Fruit fly (Drosophila melanogaster) whole organism, embryonic: Measurements from ENCODE around the gene CG33927.

ENCODE experiments used
- Atf-2 ChIP-seq: fragments of 200-800 bp; sonication (Bioruptor generic); optimal IDR thresholded peaks from 2 replicates; lab custom pipeline; 2016; ENCODE audit warnings: missing biosample characterization, missing genetic modification characterization
- Atf3 ChIP-seq: fragments of 200-800 bp; sonication (Bioruptor generic); optimal IDR thresholded peaks from 3 replicates; lab custom pipeline; 2016; ENCODE audit warnings: missing biosample characterization, missing genetic modification characterization
- Bgb ChIP-seq: fragments of 200-800 bp; sonication (Bioruptor generic); IDR thresholded peaks from 2 replicates; pipeline ENCODE4 v1.3.6; 2022; ENCODE audit warnings: missing biosample characterization, missing genetic modification characterization; ENCODE audit not compliant: partially characterized antibody
- CG1024 ChIP-seq: fragments of 200-800 bp; sonication (Bioruptor generic); IDR thresholded peaks from 2 replicates; pipeline ENCODE4 v1.3.6; 2022; ENCODE audit warnings: missing biosample characterization, missing genetic modification characterization
- CG10565 ChIP-seq: fragments of 200-800 bp; sonication (Bioruptor generic); optimal IDR thresholded peaks from 3 replicates; lab custom pipeline; 2016; ENCODE audit warnings: missing biosample characterization, mild to moderate bottlenecking, missing genetic modification characterization
- CG10979 ChIP-seq: fragments of 200-800 bp; sonication (Bioruptor generic); optimal IDR thresholded peaks from 2 replicates; lab custom pipeline; 2018; ENCODE audit warnings: missing biosample characterization, mild to moderate bottlenecking, missing genetic modification characterization, moderate library complexity
- CG11504 ChIP-seq: fragments of 200-800 bp; sonication (Bioruptor generic); optimal IDR thresholded peaks from 3 replicates; lab custom pipeline; 2019; ENCODE audit warnings: missing biosample characterization, mild to moderate bottlenecking, missing genetic modification characterization, moderate library complexity
- CG13424 ChIP-seq: fragments of 200-800 bp; sonication (Bioruptor generic); optimal IDR thresholded peaks from 2 replicates; lab custom pipeline; 2019; ENCODE audit warnings: missing biosample characterization, mild to moderate bottlenecking, missing genetic modification characterization, moderate library complexity
- CG13624 ChIP-seq: fragments of 200-800 bp; sonication (Bioruptor generic); optimal IDR thresholded peaks from 2 replicates; lab custom pipeline; 2016; ENCODE audit warnings: missing biosample characterization, missing genetic modification characterization
- CG13775 ChIP-seq: fragments of 200-800 bp; sonication (Bioruptor generic); optimal IDR thresholded peaks from 3 replicates; lab custom pipeline; 2017; ENCODE audit warnings: missing biosample characterization, mild to moderate bottlenecking, missing genetic modification characterization
- CG13894 ChIP-seq: fragments of 200-800 bp; sonication (Bioruptor generic); optimal IDR thresholded peaks from 3 replicates; lab custom pipeline; 2018; ENCODE audit warnings: missing biosample characterization, mild to moderate bottlenecking, missing genetic modification characterization, moderate library complexity
- CG17359 ChIP-seq: fragments of 200-800 bp; sonication (Bioruptor generic); optimal IDR thresholded peaks from 3 replicates; lab custom pipeline; 2018; ENCODE audit warnings: missing biosample characterization, mild to moderate bottlenecking, missing genetic modification characterization, moderate library complexity
- CG18262 ChIP-seq: fragments of 200-800 bp; optimal IDR thresholded peaks from 3 replicates; lab custom pipeline; 2019; ENCODE audit warnings: missing biosample characterization, mild to moderate bottlenecking, missing genetic modification characterization, moderate library complexity
- CG18764 ChIP-seq: fragments of 200-800 bp; sonication (Bioruptor generic); optimal IDR thresholded peaks from 3 replicates; lab custom pipeline; 2016; ENCODE audit warnings: missing biosample characterization, missing genetic modification characterization
- CG2202 ChIP-seq: fragments of 200-800 bp; sonication (Bioruptor generic); optimal IDR thresholded peaks from 2 replicates; lab custom pipeline; 2018; ENCODE audit warnings: missing biosample characterization, mild to moderate bottlenecking, missing genetic modification characterization
- CG31224 ChIP-seq: fragments of 200-800 bp; sonication (Bioruptor generic); IDR thresholded peaks from 2 replicates; pipeline ENCODE4 v1.3.6; 2022; ENCODE audit warnings: missing biosample characterization, missing genetic modification characterization
- CG31388 ChIP-seq: fragments of 200-800 bp; sonication (Bioruptor generic); optimal IDR thresholded peaks from 2 replicates; lab custom pipeline; 2016; ENCODE audit warnings: missing biosample characterization, missing genetic modification characterization
- CG33213 ChIP-seq: fragments of 200-800 bp; sonication (Bioruptor generic); optimal IDR thresholded peaks from 3 replicates; lab custom pipeline; 2016; ENCODE audit warnings: missing biosample characterization, missing genetic modification characterization
- CG4282 ChIP-seq: fragments of 200-800 bp; sonication (Bioruptor generic); optimal IDR thresholded peaks from 2 replicates; lab custom pipeline; 2016; ENCODE audit warnings: missing biosample characterization, missing genetic modification characterization
- CG43689 ChIP-seq: fragments of 200-800 bp; sonication (Bioruptor generic); IDR thresholded peaks from 2 replicates; pipeline ENCODE4 v1.3.6; 2022; ENCODE audit warnings: missing biosample characterization, missing genetic modification characterization
- CG7556 ChIP-seq: fragments of 200-800 bp; sonication (Bioruptor generic); optimal IDR thresholded peaks from 2 replicates; lab custom pipeline; 2017; ENCODE audit warnings: missing biosample characterization, mild to moderate bottlenecking, missing genetic modification characterization
- CG7786 ChIP-seq: fragments of 200-800 bp; sonication (Bioruptor generic); optimal IDR thresholded peaks from 2 replicates; lab custom pipeline; 2016; ENCODE audit warnings: missing biosample characterization, missing genetic modification characterization
- CG9727 ChIP-seq: fragments of 200-800 bp; sonication (Bioruptor generic); optimal IDR thresholded peaks from 3 replicates; lab custom pipeline; 2017; ENCODE audit warnings: missing biosample characterization, mild to moderate bottlenecking, missing genetic modification characterization
- Dad ChIP-seq: fragments of 200-800 bp; sonication (Bioruptor generic); optimal IDR thresholded peaks from 3 replicates; lab custom pipeline; 2016; ENCODE audit warnings: missing biosample characterization, missing genetic modification characterization
- Dbx ChIP-seq: fragments of 200-800 bp; sonication (Bioruptor generic); IDR thresholded peaks from 3 replicates; pipeline ENCODE4 v1.3.6; 2022; ENCODE audit warnings: missing biosample characterization, missing genetic modification characterization
- Dek ChIP-seq: fragments of 200-800 bp; sonication (Bioruptor generic); optimal IDR thresholded peaks from 3 replicates; lab custom pipeline; 2019; ENCODE audit warnings: missing biosample characterization, mild to moderate bottlenecking, missing genetic modification characterization, moderate library complexity
- Dfd ChIP-seq, 2 experiments: fragments of >200 bp; optimal IDR thresholded peaks; 2 replicates each; lab custom pipeline; 2017; ENCODE audit warnings: missing biosample characterization in 2 of 2, missing genetic modification characterization in 2 of 2
- Dip2 ChIP-seq: fragments of 200-800 bp; sonication (Bioruptor generic); IDR thresholded peaks from 2 replicates; pipeline ENCODE4 v1.3.6; 2022; ENCODE audit warnings: missing biosample characterization, missing genetic modification characterization
- Gug ChIP-seq: fragments of 200-800 bp; sonication (Bioruptor generic); IDR thresholded peaks from 4 replicates; pipeline ENCODE4 v1.3.6; 2022; ENCODE audit warnings: missing biosample characterization, missing genetic modification characterization
- Hey ChIP-seq: fragments of 200-800 bp; sonication (Bioruptor generic); optimal IDR thresholded peaks from 3 replicates; lab custom pipeline; 2018; ENCODE audit warnings: missing biosample characterization, mild to moderate bottlenecking, missing genetic modification characterization
- Jarid2 ChIP-seq: fragments of 200-800 bp; sonication (Bioruptor generic); optimal IDR thresholded peaks from 3 replicates; lab custom pipeline; 2017; ENCODE audit warnings: mild to moderate bottlenecking, missing biosample characterization, missing genetic modification reagents, missing genetic modification characterization
- MESR4 ChIP-seq: fragments of 200-800 bp; sonication (Bioruptor generic); optimal IDR thresholded peaks from 2 replicates; lab custom pipeline; 2018; ENCODE audit warnings: missing biosample characterization, mild to moderate bottlenecking, missing genetic modification characterization, moderate library complexity
- Mad ChIP-seq: fragments of 200-800 bp; sonication (Bioruptor generic); optimal IDR thresholded peaks from 2 replicates; lab custom pipeline; 2016; ENCODE audit warnings: missing biosample characterization, missing genetic modification characterization
- Rx ChIP-seq: fragments of 200-800 bp; sonication (Bioruptor generic); IDR thresholded peaks from 2 replicates; pipeline ENCODE4 v1.3.6; 2022; ENCODE audit warnings: missing biosample characterization, missing genetic modification characterization
- Scr ChIP-seq: fragments of 200-800 bp; sonication (Bioruptor generic); IDR thresholded peaks from 2 replicates; pipeline ENCODE4 v1.3.6; 2022; ENCODE audit warnings: missing biosample characterization, missing genetic modification characterization; ENCODE audit not compliant: partially characterized antibody
- Spps ChIP-seq: fragments of 200-800 bp; sonication (Bioruptor generic); optimal IDR thresholded peaks from 2 replicates; lab custom pipeline; 2018; ENCODE audit warnings: missing biosample characterization, mild to moderate bottlenecking, missing genetic modification characterization
- Sry-β ChIP-seq: fragments of 200-800 bp; sonication (Bioruptor generic); optimal IDR thresholded peaks from 2 replicates; lab custom pipeline; 2018; ENCODE audit warnings: missing biosample characterization, mild to moderate bottlenecking, missing genetic modification characterization, moderate library complexity
- Ssrp ChIP-seq: fragments of 200-800 bp; sonication (Bioruptor generic); optimal IDR thresholded peaks from 2 replicates; lab custom pipeline; 2018; ENCODE audit warnings: missing biosample characterization, mild to moderate bottlenecking, missing genetic modification characterization, moderate library complexity
- Vsx1 ChIP-seq: fragments of 200-800 bp; sonication (Bioruptor generic); optimal IDR thresholded peaks from 2 replicates; lab custom pipeline; 2017; ENCODE audit warnings: missing biosample characterization, mild to moderate bottlenecking, missing genetic modification characterization, missing genetic modification reagents
- amos ChIP-seq: fragments of 200-800 bp; sonication (Bioruptor generic); IDR thresholded peaks from 2 replicates; pipeline ENCODE4 v1.3.6; 2022; ENCODE audit warnings: missing biosample characterization, missing genetic modification characterization; ENCODE audit not compliant: partially characterized antibody
- btn ChIP-seq: fragments of 200-800 bp; sonication (Bioruptor generic); optimal IDR thresholded peaks from 2 replicates; lab custom pipeline; 2016; ENCODE audit warnings: missing biosample characterization, missing genetic modification characterization
- cg ChIP-seq: fragments of 200-800 bp; sonication (Bioruptor generic); optimal IDR thresholded peaks from 3 replicates; lab custom pipeline; 2019; ENCODE audit warnings: missing biosample characterization, mild to moderate bottlenecking, missing genetic modification characterization, moderate library complexity
- gem ChIP-seq: fragments of 200-800 bp; sonication (Bioruptor generic); optimal IDR thresholded peaks from 2 replicates; lab custom pipeline; 2019; ENCODE audit warnings: missing biosample characterization, mild to moderate bottlenecking, missing genetic modification characterization, moderate library complexity
- kay ChIP-seq: fragments of 200-800 bp; sonication (Bioruptor generic); optimal IDR thresholded peaks from 2 replicates; lab custom pipeline; 2016; ENCODE audit warnings: missing biosample characterization, missing genetic modification characterization
- lab ChIP-seq: fragments of 200-800 bp; sonication (Bioruptor generic); optimal IDR thresholded peaks from 3 replicates; lab custom pipeline; 2017; ENCODE audit warnings: missing biosample characterization, missing genetic modification characterization, mild to moderate bottlenecking, moderate library complexity, missing genetic modification reagents
- repo ChIP-seq: fragments of 200-800 bp; sonication (Bioruptor generic); optimal IDR thresholded peaks from 2 replicates; lab custom pipeline; 2016; ENCODE audit warnings: missing biosample characterization, missing genetic modification characterization
- salm ChIP-seq: fragments of 200-800 bp; sonication (Bioruptor generic); optimal IDR thresholded peaks from 2 replicates; lab custom pipeline; 2018; ENCODE audit warnings: missing biosample characterization, mild to moderate bottlenecking, missing genetic modification characterization
- toy ChIP-seq: fragments of 200-800 bp; sonication (Bioruptor generic); IDR thresholded peaks from 2 replicates; pipeline ENCODE4 v1.3.6; 2022; ENCODE audit warnings: missing biosample characterization, missing genetic modification characterization
- tx ChIP-seq: fragments of 200-800 bp; sonication (Bioruptor generic); optimal IDR thresholded peaks from 2 replicates; lab custom pipeline; 2016; ENCODE audit warnings: missing biosample characterization, missing genetic modification characterization
- zen ChIP-seq: fragments of 200-800 bp; sonication (Bioruptor generic); optimal IDR thresholded peaks from 3 replicates; lab custom pipeline; 2018; ENCODE audit warnings: missing biosample characterization, mild to moderate bottlenecking, missing genetic modification characterization, moderate library complexity

The CG33927 gene

dm6 chr3R:4654557-4655273, 35.7 kb downstream of the CG33927 start, which contains the start of gene spartin (continued):
- no peak for TF ChIP-seq CG10565 (GFP tag; lab: Kevin White, UChicago)
- no peak for TF ChIP-seq CG13775
- TF ChIP-seq Vsx1 = no peak
- no peak for TF ChIP-seq CG11504 (tag; lab: Kevin White, UChicago)
- no peak for TF ChIP-seq Gug (GFP tag; lab: Robert Waterston, UW)
- no peak for TF ChIP-seq Sry-β (GFP tag; lab: Kevin White, UChicago)
- TF ChIP-seq Hey (tag; lab: Kevin White, UChicago) = no peak
- TF ChIP-seq btn (GFP tag; lab: Kevin White, UChicago) = no peak
- TF ChIP-seq lab = no peak
- TF ChIP-seq Rx (GFP tag; lab: Robert Waterston, UW) = no peak
- no peak for TF ChIP-seq CG13624
- no peak; the same call in 1 of the 2 replicates for TF ChIP-seq Bgb
- TF ChIP-seq Dbx = no peak
- peak; percentile 37 for TF ChIP-seq CG13424 (tag; lab: Kevin White, UChicago)
- TF ChIP-seq MESR4 (GFP tag; lab: Kevin White, UChicago) = peak; percentile 13
- TF ChIP-seq CG43689 = no peak
- TF ChIP-seq CG18764 = peak; percentile 49
- TF ChIP-seq repo (GFP tag; lab: Kevin White, UChicago) = no peak
- no peak for TF ChIP-seq Atf3 (GFP tag; lab: Kevin White, UChicago)
- TF ChIP-seq cg (GFP tag; lab: Kevin White, UChicago) = no peak
- peak; percentile 19 for TF ChIP-seq CG10979 (tag; lab: Kevin White, UChicago)
- TF ChIP-seq Atf-2 = no peak
- TF ChIP-seq Dip2 (GFP tag; lab: Robert Waterston, UW) = no peak
- TF ChIP-seq CG17359 (tag; lab: Kevin White, UChicago) = no peak
- peak; percentile 8 for TF ChIP-seq Dad (GFP tag; lab: Kevin White, UChicago)
- no peak for TF ChIP-seq CG4282 (GFP tag; lab: Kevin White, UChicago)
- TF ChIP-seq gem (tag; lab: Kevin White, UChicago) = no peak
- TF ChIP-seq salm (tag; lab: Kevin White, UChicago) = no peak
- TF ChIP-seq Scr = peak; percentile 44
- TF ChIP-seq Jarid2 (GFP tag; lab: Kevin White, UChicago) = no peak
- TF ChIP-seq Dek (tag; lab: Kevin White, UChicago) = no peak
- TF ChIP-seq kay (GFP tag; lab: Kevin White, UChicago) = no peak
- no peak for TF ChIP-seq CG13894 (tag; lab: Kevin White, UChicago)
- no peak for TF ChIP-seq Ssrp (tag; lab: Kevin White, UChicago)
- TF ChIP-seq Mad (GFP tag; lab: Kevin White, UChicago) = no peak
- no peak for TF ChIP-seq CG31388 (GFP tag; lab: Kevin White, UChicago)
- TF ChIP-seq CG1024 (GFP tag; lab: Robert Waterston, UW) = no peak
- no peak for TF ChIP-seq CG7786 (GFP tag; lab: Kevin White, UChicago)
- no peak for TF ChIP-seq Spps
- TF ChIP-seq tx (GFP tag; lab: Kevin White, UChicago) = no peak
- TF ChIP-seq amos (GFP tag; lab: Robert Waterston, UW) = no peak; the same call in 1 of the 2 replicates
- TF ChIP-seq CG31224 (GFP tag; lab: Robert Waterston, UW) = no peak
- TF ChIP-seq CG2202 (tag; lab: Kevin White, UChicago) = no peak
- TF ChIP-seq CG9727 (GFP tag; lab: Kevin White, UChicago) = no peak
- TF ChIP-seq CG33213 = peak; percentile 23
- TF ChIP-seq CG7556 (GFP tag; lab: Kevin White, UChicago) = no peak
- TF ChIP-seq toy (GFP tag; lab: Robert Waterston, UW) = no peak
- no peak for TF ChIP-seq Dfd (GFP tag; optimal IDR thresholded peaks at IDR 0.05; lab: Kevin White, UChicago)
- TF ChIP-seq zen (tag; lab: Kevin White, UChicago) = peak; percentile 2
- peak; percentile 13 for TF ChIP-seq CG18262
